Worm (Caenorhabditis elegans): ENCODE results near the gene T28D6.4.

Gene T28D6.4

ce11 chrIII:11371236-11371635, 11.0 kb downstream of the T28D6.4 start (continued):
- TF ChIP-seq nfya-2 (GFP tag; IDR thresholded peaks at IDR 0.05) (no peak), D2030.7 (GFP tag; IDR thresholded peaks at IDR 0.05) (peak; percentile 51; the same call in 1 of the 2 replicates), attf-6 (GFP tag; IDR thresholded peaks at IDR 0.05) (0 out of 2 replicates have a peak, but pooled peaks have one; percentile 53), ama-1 (optimal IDR thresholded peaks at IDR 0.05) (no peak), ama-1 (GFP tag; optimal IDR thresholded peaks at IDR 0.05) (peak; percentile 49 to 74), lag-1 (GFP tag; IDR thresholded peaks at IDR 0.05) (no peak), F57A8.1 (GFP tag; optimal IDR thresholded peaks at IDR 0.05) (no peak), hlh-12 (tag; optimal IDR thresholded peaks at IDR 0.05) (peak; percentile 21), sptf-2 (GFP tag; optimal IDR thresholded peaks at IDR 0.05) (no peak), sdz-38 (tag; optimal IDR thresholded peaks at IDR 0.05) (no peak), mcd-1 (GFP tag; IDR thresholded peaks at IDR 0.05) (peak; percentile 56), ztf-6 (GFP tag; IDR thresholded peaks at IDR 0.05) (no peak), sea-2 (GFP tag; IDR thresholded peaks at IDR 0.05) (no peak), ccch-3 (GFP tag; optimal IDR thresholded peaks at IDR 0.05) (peak; percentile 57), cebp-2 (GFP tag; IDR thresholded peaks at IDR 0.05) (no peak; the same call in 1 of the 2 replicates), hmg-1.2 (GFP tag; IDR thresholded peaks at IDR 0.05) (peak; percentile 77), B0336.3 (GFP tag; IDR thresholded peaks at IDR 0.05) (peak; percentile 71; the same call in 1 of the 2 replicates), F52B5.7 (tag; optimal IDR thresholded peaks at IDR 0.05) (peak; percentile 84), lir-1 (GFP tag; conservative IDR thresholded peaks at IDR 0.05) (0 out of 2 replicates have a peak, but pooled peaks have one; percentile 22), ceh-79 (tag; optimal IDR thresholded peaks at IDR 0.05) (no peak), nhr-120 (GFP tag; IDR thresholded peaks at IDR 0.05) (no peak), C06A6.2 (GFP tag; conservative IDR thresholded peaks at IDR 0.05) (0 out of 2 replicates have a peak, but pooled peaks have one; percentile 43), him-1 (tag; optimal IDR thresholded peaks at IDR 0.05) (peak; percentile 77), K11D2.4 (GFP tag; IDR thresholded peaks at IDR 0.05) (no peak), lsy-27 (tag; optimal IDR thresholded peaks at IDR 0.05; ENCODE audit: borderline replicate concordance, insufficient read depth) (no peak), C17E4.6 (GFP tag; IDR thresholded peaks at IDR 0.05) (no peak), efl-1 (GFP tag; optimal IDR thresholded peaks at IDR 0.05) (peak; percentile 9), snpc-1.1 (tag; optimal IDR thresholded peaks at IDR 0.05; ENCODE audit: insufficient read depth) (peak; percentile 42), mes-4 (tag; optimal IDR thresholded peaks at IDR 0.05) (peak; percentile 24), dpl-1 (GFP tag; optimal IDR thresholded peaks at IDR 0.05) (no peak), lin-54 (GFP tag; optimal IDR thresholded peaks at IDR 0.05) (peak; percentile 61)

- no peak for TF ChIP-seq madf-3 (GFP tag; IDR thresholded peaks at IDR 0.05)
- no peak for TF ChIP-seq cebp-1 (GFP tag; IDR thresholded peaks at IDR 0.05)
- TF ChIP-seq cebp-1 (tag; optimal IDR thresholded peaks at IDR 0.05): peak; percentile 58
- peak; percentile 45 for TF ChIP-seq B0261.1 (tag; optimal IDR thresholded peaks at IDR 0.05)
Observed at ce11 chrIII:11371688-11372087, 11.4 kb downstream of the T28D6.4 start, which contains the start of gene tba-7. tba-7 (minus strand) TSS chrIII:11371788.

- TF ChIP-seq Y79H2A.3 (GFP tag; conservative IDR thresholded peaks at IDR 0.05): no peak
- TF ChIP-seq repo-1 (tag; optimal IDR thresholded peaks at IDR 0.05): no peak
- TF ChIP-seq ceh-27 (GFP tag; optimal IDR thresholded peaks at IDR 0.05): no peak
- TF ChIP-seq C17E4.6 (GFP tag; IDR thresholded peaks at IDR 0.05): no peak
- TF ChIP-seq C06A6.2 (GFP tag; conservative IDR thresholded peaks at IDR 0.05): no peak
- no peak for TF ChIP-seq zim-3 (tag; optimal IDR thresholded peaks at IDR 0.05)
- no peak for TF ChIP-seq nfya-2 (GFP tag; IDR thresholded peaks at IDR 0.05)
- no peak for TF ChIP-seq hmg-20 (GFP tag; IDR thresholded peaks at IDR 0.05)
- no peak for TF ChIP-seq nhr-120 (GFP tag; IDR thresholded peaks at IDR 0.05)
- TF ChIP-seq snpc-4 (GFP tag; optimal IDR thresholded peaks at IDR 0.05): no peak
- TF ChIP-seq snpc-4 (tag; optimal IDR thresholded peaks at IDR 0.05): peak; percentile 89 to 95 (median 92)
- no peak for TF ChIP-seq F37B4.10 (GFP tag; IDR thresholded peaks at IDR 0.05)
- TF ChIP-seq nhr-80 (tag; optimal IDR thresholded peaks at IDR 0.05): peak; percentile 34
- no peak for TF ChIP-seq madf-8 (GFP tag; conservative IDR thresholded peaks at IDR 0.05)
- TF ChIP-seq zfh-2 (GFP tag; conservative IDR thresholded peaks at IDR 0.05): 0 out of 2 replicates have a peak, but pooled peaks have one; percentile 7
Observed at ce11 chrIII:11372199-11372938, 12.1 kb downstream of the T28D6.4 start.
